Worm (Caenorhabditis elegans) whole organism, L1 larva: ENCODE results near the gene W08E12.5.

Experiments used
- Y116A8C.19 ChIP-seq: sonication (generic microtip); optimal IDR thresholded peaks from 2 replicates; lab custom pipeline; 2016; ENCODE audit warnings: missing compliant biosample characterization, missing genetic modification characterization, borderline replicate concordance
- aha-1 ChIP-seq: fragments of 150-350 bp; optimal IDR thresholded peaks from 2 replicates; lab custom pipeline; 2014; ENCODE audit warnings: missing biosample characterization, missing genetic modification characterization
- aly-2 ChIP-seq: fragments of 150-350 bp; optimal IDR thresholded peaks from 2 replicates; lab custom pipeline; 2014; ENCODE audit warnings: missing biosample characterization, missing genetic modification characterization
- blmp-1 ChIP-seq: fragments of 150-350 bp; optimal IDR thresholded peaks from 2 replicates; lab custom pipeline; 2014; ENCODE audit warnings: missing biosample characterization, missing genetic modification characterization
- dpl-1 ChIP-seq, 3 experiments: fragments of 150-350 bp in 2 of 3; sonication (generic microtip) in 1 of 3; optimal IDR thresholded peaks; 2 replicates each; lab custom pipeline; 2014 to 2017; ENCODE audit warnings: missing biosample characterization in 3 of 3, missing genetic modification characterization in 3 of 3, missing genetic modification reagents in 3 of 3
- dsc-1 ChIP-seq: sonication (generic microtip); optimal IDR thresholded peaks from 2 replicates; lab custom pipeline; 2016; ENCODE audit warnings: mild to moderate bottlenecking, missing genetic modification characterization, missing compliant biosample characterization
- efl-1 ChIP-seq, 4 experiments: fragments of 150-350 bp; optimal IDR thresholded peaks in 3 of 4; peaks in 1 of 4; 1 replicate in 1 of 4; 2 replicates in 3 of 4; lab custom pipeline; 2014; ENCODE audit warnings: missing biosample characterization in 2 of 4, missing genetic modification characterization in 2 of 4, missing genetic modification reagents in 2 of 4
- elt-2 ChIP-seq: sonication (generic microtip); optimal IDR thresholded peaks from 2 replicates; lab custom pipeline; 2016; ENCODE audit warnings: missing genetic modification characterization, mild to moderate bottlenecking, inconsistent platforms, missing compliant biosample characterization, missing genetic modification reagents
- elt-3 ChIP-seq, 6 experiments: fragments of 150-350 bp in 1 of 6; sonication (generic microtip); optimal IDR thresholded peaks; 2 replicates each; lab custom pipeline; 2017 to 2018; ENCODE audit warnings: missing biosample characterization in 6 of 6, missing genetic modification characterization in 6 of 6, inconsistent platforms in 1 of 6
- fkh-10 ChIP-seq: sonication (generic microtip); optimal IDR thresholded peaks from 2 replicates; lab custom pipeline; 2017; ENCODE audit warnings: missing biosample characterization, missing genetic modification reagents, missing genetic modification characterization
- fkh-8 ChIP-seq: sonication (generic microtip); optimal IDR thresholded peaks from 2 replicates; lab custom pipeline; 2016; ENCODE audit warnings: mild to moderate bottlenecking, missing genetic modification characterization, missing compliant biosample characterization
- fos-1 ChIP-seq: fragments of 150-350 bp; optimal IDR thresholded peaks from 2 replicates; lab custom pipeline; 2014; ENCODE audit warnings: missing biosample characterization, missing genetic modification characterization
- hlh-4 ChIP-seq: sonication (generic microtip); optimal IDR thresholded peaks from 2 replicates; lab custom pipeline; 2016; ENCODE audit warnings: mild to moderate bottlenecking, missing genetic modification characterization, missing compliant biosample characterization
- irx-1 ChIP-seq: sonication (generic microtip); optimal IDR thresholded peaks from 2 replicates; lab custom pipeline; 2016; ENCODE audit warnings: missing genetic modification characterization, missing compliant biosample characterization
- jun-1 ChIP-seq: fragments of 150-350 bp; optimal IDR thresholded peaks from 2 replicates; lab custom pipeline; 2014; ENCODE audit warnings: missing biosample characterization, missing genetic modification reagents, missing genetic modification characterization
- lin-14 ChIP-seq: fragments of 200-800 bp; sonication (Bioruptor generic); optimal IDR thresholded peaks from 2 replicates; lab custom pipeline; 2018; ENCODE audit warnings: mild to moderate bottlenecking, missing genetic modification characterization, moderate library complexity, missing compliant biosample characterization
- lin-15B ChIP-seq: fragments of 150-350 bp; sonication (generic microtip); optimal IDR thresholded peaks from 3 replicates; lab custom pipeline; 2014; ENCODE audit warnings: missing biosample characterization, missing genetic modification characterization
- lin-35 ChIP-seq, 2 experiments: fragments of 150-350 bp; optimal IDR thresholded peaks; 2 replicates each; lab custom pipeline; 2014; ENCODE audit warnings: missing biosample characterization in 2 of 2, missing genetic modification characterization in 2 of 2, missing genetic modification reagents in 2 of 2
- lin-39 ChIP-seq: fragments of 150-350 bp; optimal IDR thresholded peaks from 2 replicates; lab custom pipeline; 2014; ENCODE audit warnings: missing biosample characterization, missing genetic modification reagents, missing genetic modification characterization
- mab-9 ChIP-seq: fragments of 200-800 bp; sonication (Bioruptor generic); IDR thresholded peaks from 2 replicates; pipeline ENCODE4 v1.3.6; 2022; ENCODE audit warnings: missing genetic modification reagents, missing genetic modification characterization, missing compliant biosample characterization
- nhr-11 ChIP-seq: fragments of 150-350 bp; optimal IDR thresholded peaks from 2 replicates; lab custom pipeline; 2014; ENCODE audit warnings: missing biosample characterization, missing genetic modification characterization
- nhr-12 ChIP-seq: sonication (generic microtip); optimal IDR thresholded peaks from 2 replicates; lab custom pipeline; 2017; ENCODE audit warnings: missing biosample characterization, missing genetic modification characterization
- nhr-20 ChIP-seq: sonication (generic microtip); optimal IDR thresholded peaks from 2 replicates; lab custom pipeline; 2016; ENCODE audit warnings: mild to moderate bottlenecking, missing genetic modification characterization, missing compliant biosample characterization
- nhr-71 ChIP-seq: sonication (generic microtip); optimal IDR thresholded peaks from 2 replicates; lab custom pipeline; 2016; ENCODE audit warnings: mild to moderate bottlenecking, missing genetic modification characterization, moderate library complexity, missing compliant biosample characterization
- nhr-85 ChIP-seq: sonication (generic microtip); peaks from one replicate; lab custom pipeline; 2016; ENCODE audit warnings: missing genetic modification characterization, inconsistent platforms, missing compliant biosample characterization
- nhr-90 ChIP-seq: sonication (generic microtip); optimal IDR thresholded peaks from 2 replicates; lab custom pipeline; 2016; ENCODE audit warnings: mild to moderate bottlenecking, missing genetic modification characterization, missing compliant biosample characterization; ENCODE audit not compliant: poor library complexity
- pax-3 ChIP-seq: fragments of 200-800 bp; sonication (Bioruptor generic); optimal IDR thresholded peaks from 2 replicates; lab custom pipeline; 2018; ENCODE audit warnings: mild to moderate bottlenecking, missing genetic modification characterization, moderate library complexity, missing compliant biosample characterization
- snu-23 ChIP-seq: sonication (generic microtip); optimal IDR thresholded peaks from 2 replicates; lab custom pipeline; 2016; ENCODE audit warnings: missing genetic modification characterization, missing compliant biosample characterization
- tlp-1 ChIP-seq: fragments of 150-350 bp; optimal IDR thresholded peaks from 2 replicates; lab custom pipeline; 2014; ENCODE audit warnings: missing biosample characterization, missing genetic modification characterization
- unc-86 ChIP-seq: sonication (generic microtip); optimal IDR thresholded peaks from 2 replicates; lab custom pipeline; 2016; ENCODE audit warnings: missing genetic modification characterization, missing compliant biosample characterization
- ztf-11 ChIP-seq, 2 experiments: sonication (generic microtip); optimal IDR thresholded peaks; 2 replicates each; lab custom pipeline; 2016 to 2017; ENCODE audit warnings: missing genetic modification characterization in 2 of 2, missing biosample characterization in 1 of 2, missing compliant biosample characterization in 1 of 2

Gene W08E12.5

ce11 chrIV:3300492-3300891 lies at the start of gene W08E12.5:
Gene W08E12.5, plus strand, starts transcription at chrIV:3300792.
- no peak for TF ChIP-seq blmp-1 (tag; lab: Kevin White, UChicago)
- no peak for TF ChIP-seq efl-1 (optimal IDR thresholded peaks at IDR 0.05; lab: Kevin White, UChicago)
- peak in 1 of 2 experiments; percentile 50 for TF ChIP-seq efl-1 (GFP tag; optimal IDR thresholded peaks at IDR 0.05 in 1 of 2; lab: Kevin White, UChicago)
- TF ChIP-seq lin-39 (tag; lab: Kevin White, UChicago): no peak
- no peak for TF ChIP-seq nhr-71 (tag; lab: Kevin White, UChicago)

ce11 chrIV:3251551-3251950 lies 49.0 kb upstream of the W08E12.5 start:
- TF ChIP-seq nhr-71 (tag; lab: Kevin White, UChicago): no peak
- no peak for TF ChIP-seq unc-86
- no peak for TF ChIP-seq fkh-10 (GFP tag; lab: Kevin White, UChicago)
- no peak for TF ChIP-seq lin-14 (GFP tag; lab: Kevin White, UChicago)
- no peak for TF ChIP-seq lin-15B (tag; lab: Kevin White, UChicago)
- TF ChIP-seq nhr-20 (tag; lab: Kevin White, UChicago): no peak
- no peak for TF ChIP-seq dpl-1 (GFP tag; optimal IDR thresholded peaks at IDR 0.05; lab: Kevin White, UChicago)
- no peak for TF ChIP-seq ztf-11 (tag; optimal IDR thresholded peaks at IDR 0.05; lab: Kevin White, UChicago)
- TF ChIP-seq elt-3 (tag; optimal IDR thresholded peaks at IDR 0.05; lab: Kevin White, UChicago): no peak
- TF ChIP-seq tlp-1 (tag; lab: Kevin White, UChicago): no peak
- no peak for TF ChIP-seq Y116A8C.19 (tag; lab: Kevin White, UChicago)

ce11 chrIV:3252047-3252446 lies 48.5 kb upstream of the W08E12.5 start:
- TF ChIP-seq fkh-8 (tag; lab: Kevin White, UChicago) (peak; percentile 34), dsc-1 (tag; lab: Kevin White, UChicago) (peak; percentile 86), pax-3 (tag; lab: Kevin White, UChicago) (peak; percentile 70), tlp-1 (tag; lab: Kevin White, UChicago) (no peak)

ce11 chrIV:3254443-3254842 lies 46.1 kb upstream of the W08E12.5 start, which contains the start of gene dmd-9:
Gene dmd-9, minus strand, starts transcription at chrIV:3254543.
- TF ChIP-seq fkh-8 (tag; lab: Kevin White, UChicago) (peak; percentile 36), fos-1 (tag; lab: Kevin White, UChicago) (no peak)
- TF ChIP-seq, all 84 proteins: peak for 1

ce11 chrIV:3256866-3257265 lies 43.7 kb upstream of the W08E12.5 start:
- TF ChIP-seq elt-3 (tag; optimal IDR thresholded peaks at IDR 0.05; lab: Kevin White, UChicago) (peak in 2 of 6 experiments; percentile 16 to 41), blmp-1 (tag; lab: Kevin White, UChicago) (peak; percentile 56), irx-1 (tag; lab: Kevin White, UChicago) (no peak), jun-1 (tag; lab: Kevin White, UChicago) (no peak), snu-23 (GFP tag; lab: Kevin White, UChicago) (peak; percentile 6), nhr-85 (tag; lab: Kevin White, UChicago) (peak; percentile 37), hlh-4 (no peak), nhr-20 (tag; lab: Kevin White, UChicago) (no peak), lin-35 (GFP tag; optimal IDR thresholded peaks at IDR 0.05; lab: Kevin White, UChicago) (peak in 1 of 2 experiments; percentile 9), aha-1 (tag; lab: Kevin White, UChicago) (no peak), lin-14 (GFP tag; lab: Kevin White, UChicago) (peak; percentile 49)

- TF ChIP-seq nhr-11 (tag; lab: Kevin White, UChicago) (no peak), mab-9 (no peak), nhr-90 (tag; lab: Kevin White, UChicago) (peak; percentile 19), nhr-12 (tag; lab: Kevin White, UChicago) (no peak), efl-1 (optimal IDR thresholded peaks at IDR 0.05; lab: Kevin White, UChicago) (no peak), efl-1 (GFP tag; optimal IDR thresholded peaks at IDR 0.05 in 1 of 2; lab: Kevin White, UChicago) (peak in 1 of 2 experiments; percentile 14), elt-2 (peak; percentile 41), aly-2 (tag; lab: Kevin White, UChicago) (no peak), lin-15B (tag; lab: Kevin White, UChicago) (no peak)
These were observed 42.1 kb upstream of the W08E12.5 start, which contains the start of gene T26C12.1 for ce11 chrIV:3258528-3258927. Gene T26C12.1, plus strand, starts transcription at chrIV:3258910.
